Fruit fly (Drosophila melanogaster): ENCODE results near the gene eya.
A peak's percentile ranks its signal among the peaks of the same experiment; 100 is the strongest.

Gene eya

dm6 chr2L:6562358-6562687 lies 15.5 kb upstream of the eya start:
- TF ChIP-seq CG4318 (GFP tag; optimal IDR thresholded peaks at IDR 0.05) (no peak), ss (GFP tag; optimal IDR thresholded peaks at IDR 0.05) (no peak), CG34406 (GFP tag; optimal IDR thresholded peaks at IDR 0.05) (no peak), CG7368 (GFP tag; optimal IDR thresholded peaks at IDR 0.05) (no peak), CG9139 (GFP tag; optimal IDR thresholded peaks at IDR 0.05) (no peak), CG11902 (GFP tag; optimal IDR thresholded peaks at IDR 0.05) (no peak), dsx (GFP tag; optimal IDR thresholded peaks at IDR 0.05; ENCODE audit: poor library complexity, severe bottlenecking) (no peak), CG11294 (GFP tag; IDR thresholded peaks at IDR 0.05) (no peak), Gug (GFP tag; IDR thresholded peaks at IDR 0.05) (no peak), topi (GFP tag; optimal IDR thresholded peaks at IDR 0.05) (no peak), Eip75B (GFP tag; optimal IDR thresholded peaks at IDR 0.05) (no peak)

dm6 chr2L:6561463-6562357 lies 14.9 kb upstream of the eya start, which contains the start of the genes Trmt6 and Ent2:
Gene Trmt6, minus strand, starts transcription at chr2L:6562289.
Gene Ent2, plus strand, starts transcription at chr2L:6562325.
- TF ChIP-seq CG8632 (GFP tag; optimal IDR thresholded peaks at IDR 0.05) (peak; percentile 93), Hr39 (GFP tag; optimal IDR thresholded peaks at IDR 0.05) (peak; percentile 99), CG11762 (GFP tag; optimal IDR thresholded peaks at IDR 0.05; ENCODE audit: insufficient read depth) (peak; percentile 96), Met (GFP tag; optimal IDR thresholded peaks at IDR 0.05) (peak; percentile 93), CG11902 (GFP tag; optimal IDR thresholded peaks at IDR 0.05) (peak; percentile 98), esn (GFP tag; optimal IDR thresholded peaks at IDR 0.05) (peak; percentile 96), Hr4 (GFP tag; optimal IDR thresholded peaks at IDR 0.05) (peak; percentile 99), salr (GFP tag; optimal IDR thresholded peaks at IDR 0.05) (peak; percentile 99), CG9139 (GFP tag; optimal IDR thresholded peaks at IDR 0.05) (peak; percentile 86), Eip75B (GFP tag; optimal IDR thresholded peaks at IDR 0.05) (peak; percentile 96), Sox102F (GFP tag; optimal IDR thresholded peaks at IDR 0.05) (peak; percentile 95), achi (GFP tag; optimal IDR thresholded peaks at IDR 0.05) (peak; percentile 96), lz (GFP tag; optimal IDR thresholded peaks at IDR 0.05) (peak; percentile 97), dsx (GFP tag; optimal IDR thresholded peaks at IDR 0.05; ENCODE audit: poor library complexity, severe bottlenecking) (peak; percentile 90), Lpt (GFP tag; optimal IDR thresholded peaks at IDR 0.05) (peak; percentile 93), CG6792 (GFP tag; optimal IDR thresholded peaks at IDR 0.05) (peak; percentile 98), CG3032 (tag; optimal IDR thresholded peaks at IDR 0.05) (peak; percentile 95), CG7368 (GFP tag; optimal IDR thresholded peaks at IDR 0.05) (peak; percentile 97), acj6 (GFP tag; optimal IDR thresholded peaks at IDR 0.05) (peak; percentile 98), vri (GFP tag; optimal IDR thresholded peaks at IDR 0.05) (peak; percentile 95), CG6854 (GFP tag; optimal IDR thresholded peaks at IDR 0.05) (peak; percentile 89), CG6276 (GFP tag; optimal IDR thresholded peaks at IDR 0.05) (peak; percentile 94), Eip93F (GFP tag; optimal IDR thresholded peaks at IDR 0.05) (peak; percentile 82), CG6163 (GFP tag; IDR thresholded peaks at IDR 0.05) (peak; percentile 99), Blimp-1 (GFP tag; optimal IDR thresholded peaks at IDR 0.05) (peak; percentile 83), spab (GFP tag; optimal IDR thresholded peaks at IDR 0.05) (peak; percentile 94), CG4318 (GFP tag; optimal IDR thresholded peaks at IDR 0.05) (peak; percentile 96), CG11294 (GFP tag; IDR thresholded peaks at IDR 0.05) (peak; percentile 98), CG16779 (tag; optimal IDR thresholded peaks at IDR 0.05) (peak; percentile 89), fkh (GFP tag; optimal IDR thresholded peaks at IDR 0.05) (peak; percentile 83), CG10669 (GFP tag; optimal IDR thresholded peaks at IDR 0.05) (peak; percentile 94), CG34406 (GFP tag; optimal IDR thresholded peaks at IDR 0.05) (peak; percentile 96), CG31627 (GFP tag; optimal IDR thresholded peaks at IDR 0.05) (peak; percentile 99), Sox14 (GFP tag; optimal IDR thresholded peaks at IDR 0.05) (peak; percentile 98), CG32006 (GFP tag; optimal IDR thresholded peaks at IDR 0.05) (peak; percentile 98), net (GFP tag; optimal IDR thresholded peaks at IDR 0.05) (peak; percentile 97), CG8119 (GFP tag; IDR thresholded peaks at IDR 0.05) (peak; percentile 93), Eip78C (GFP tag) (peak; percentile 99), ss (GFP tag; optimal IDR thresholded peaks at IDR 0.05) (peak; percentile 85 to 92), Ets96B (tag; optimal IDR thresholded peaks at IDR 0.05) (peak; percentile 96), eg (GFP tag; IDR thresholded peaks at IDR 0.05) (peak; percentile 99), fd85E (GFP tag; optimal IDR thresholded peaks at IDR 0.05) (peak; percentile 90), CG3919 (GFP tag; optimal IDR thresholded peaks at IDR 0.05) (peak; percentile 98), Hr38 (GFP tag; optimal IDR thresholded peaks at IDR 0.05) (peak; percentile 91)

All from whole organism, prepupa.